Worm (Caenorhabditis elegans) whole organism, L4 larva: ENCODE data around the gene moc-6.

Source experiments
- D1046.2 ChIP-seq: fragments of 200-800 bp; sonication (Bioruptor generic); IDR thresholded peaks from 2 replicates; pipeline ENCODE4 v1.3.6; 2022; ENCODE audit warnings: missing genetic modification characterization, missing compliant biosample characterization
- Y48G9A.11 ChIP-seq: fragments of 200-800 bp; sonication (Bioruptor generic); IDR thresholded peaks from 2 replicates; pipeline ENCODE4 v1.3.6; 2022; ENCODE audit warnings: missing genetic modification reagents, missing genetic modification characterization, missing compliant biosample characterization
- ZK546.5 ChIP-seq, 2 experiments: sonication (generic microtip); optimal IDR thresholded peaks; 2 replicates each; lab custom pipeline; 2017; ENCODE audit warnings: missing biosample characterization in 2 of 2, missing genetic modification characterization in 2 of 2
- aha-1 ChIP-seq: fragments of 150-350 bp; peaks from one replicate; lab custom pipeline; 2014; ENCODE audit warnings: missing biosample characterization, missing genetic modification characterization
- aly-2 ChIP-seq: sonication (generic microtip); optimal IDR thresholded peaks from 2 replicates; lab custom pipeline; 2018; ENCODE audit warnings: missing biosample characterization, missing genetic modification characterization
- arid-1 ChIP-seq: fragments of 200-800 bp; sonication (Bioruptor generic); conservative IDR thresholded peaks from 2 replicates; pipeline ENCODE4 v1.3.6; 2022; ENCODE audit warnings: missing genetic modification reagents, missing genetic modification characterization, missing compliant biosample characterization
- ceh-20 ChIP-seq: fragments of 200-800 bp; sonication (Bioruptor generic); IDR thresholded peaks from 2 replicates; pipeline ENCODE4 v1.3.6; 2022; ENCODE audit warnings: missing genetic modification reagents, missing genetic modification characterization, missing compliant biosample characterization
- ces-1 ChIP-seq: fragments of 150-350 bp; sonication (generic microtip); optimal IDR thresholded peaks from 4 replicates; lab custom pipeline; 2014; ENCODE audit warnings: missing biosample characterization, missing genetic modification reagents, missing genetic modification characterization
- cey-2 ChIP-seq: sonication (generic microtip); optimal IDR thresholded peaks from 3 replicates; lab custom pipeline; 2017; ENCODE audit warnings: missing genetic modification characterization, mild to moderate bottlenecking, missing compliant biosample characterization, antibody characterized with exemption, borderline replicate concordance; ENCODE audit not compliant: insufficient read depth
- daf-12 ChIP-seq: fragments of 150-350 bp; optimal IDR thresholded peaks from 2 replicates; lab custom pipeline; 2014; ENCODE audit warnings: missing biosample characterization, missing genetic modification reagents, missing genetic modification characterization
- daf-16 ChIP-seq, 3 experiments: sonication (generic microtip); optimal IDR thresholded peaks; 2 replicates each; lab custom pipeline; 2016 to 2017; ENCODE audit warnings: missing genetic modification characterization in 3 of 3, missing genetic modification reagents in 3 of 3, mild to moderate bottlenecking in 2 of 3, missing compliant biosample characterization in 2 of 3, missing biosample characterization in 1 of 3, moderate library complexity in 1 of 3
- daf-8 ChIP-seq: fragments of 200-800 bp; sonication (Bioruptor generic); IDR thresholded peaks from 2 replicates; pipeline ENCODE4 v1.3.6; 2022; ENCODE audit warnings: missing genetic modification characterization, missing compliant biosample characterization
- dmd-6 ChIP-seq: fragments of 200-800 bp; sonication (Bioruptor generic); IDR thresholded peaks from 2 replicates; pipeline ENCODE4 v1.3.6; 2022; ENCODE audit warnings: missing genetic modification reagents, missing genetic modification characterization, missing compliant biosample characterization
- dpl-1 ChIP-seq: fragments of 150-350 bp; optimal IDR thresholded peaks from 2 replicates; lab custom pipeline; 2014; ENCODE audit warnings: missing biosample characterization, missing genetic modification reagents, missing genetic modification characterization
- duxl-1 ChIP-seq: sonication (generic microtip); optimal IDR thresholded peaks from 2 replicates; lab custom pipeline; 2016; ENCODE audit warnings: mild to moderate bottlenecking, missing genetic modification characterization, moderate library complexity, missing compliant biosample characterization; ENCODE audit not compliant: poor library complexity
- egl-27 ChIP-seq: sonication (generic microtip); optimal IDR thresholded peaks from 3 replicates; lab custom pipeline; 2017; ENCODE audit warnings: missing biosample characterization, missing genetic modification reagents, missing genetic modification characterization
- fos-1 ChIP-seq: fragments of 150-350 bp; optimal IDR thresholded peaks from 2 replicates; lab custom pipeline; 2014; ENCODE audit warnings: missing biosample characterization, missing genetic modification characterization
- hif-1 ChIP-seq, 2 experiments: sonication (generic microtip); optimal IDR thresholded peaks; 2 replicates each; lab custom pipeline; 2016 to 2017; ENCODE audit warnings: missing compliant biosample characterization in 2 of 2, missing genetic modification characterization in 2 of 2, missing genetic modification reagents in 2 of 2, missing genotype in 2 of 2, mild to moderate bottlenecking in 1 of 2
- hmg-1.1 ChIP-seq: fragments of 200-800 bp; sonication (Bioruptor generic); IDR thresholded peaks from 2 replicates; pipeline ENCODE4 v1.3.6; 2022; ENCODE audit warnings: missing genetic modification reagents, missing genetic modification characterization, missing compliant biosample characterization
- lim-7 ChIP-seq: fragments of 200-800 bp; sonication (Bioruptor generic); IDR thresholded peaks from 2 replicates; pipeline ENCODE4 v1.3.6; 2022; ENCODE audit warnings: missing genetic modification characterization, missing compliant biosample characterization
- lin-13 ChIP-seq: fragments of 150-350 bp; optimal IDR thresholded peaks from 2 replicates; lab custom pipeline; 2014; ENCODE audit warnings: missing biosample characterization, missing genetic modification reagents, missing genetic modification characterization
- lin-29 ChIP-seq: fragments of 200-800 bp; sonication (Bioruptor generic); IDR thresholded peaks from 2 replicates; pipeline ENCODE4 v1.3.6; 2022; ENCODE audit warnings: missing genetic modification reagents, missing genetic modification characterization, missing compliant biosample characterization
- mxl-2 ChIP-seq: fragments of 200-800 bp; sonication (Bioruptor generic); conservative IDR thresholded peaks from 2 replicates; pipeline ENCODE4 v1.3.6; 2022; ENCODE audit warnings: missing genetic modification reagents, missing genetic modification characterization, missing compliant biosample characterization
- mxl-3 ChIP-seq: fragments of 200-800 bp; sonication (Bioruptor generic); optimal IDR thresholded peaks from 2 replicates; lab custom pipeline; 2018; ENCODE audit warnings: mild to moderate bottlenecking, missing genetic modification characterization, missing compliant biosample characterization
- nhr-102 ChIP-seq: sonication (generic microtip); optimal IDR thresholded peaks from 2 replicates; lab custom pipeline; 2016; ENCODE audit warnings: mild to moderate bottlenecking, missing genetic modification characterization, moderate library complexity, missing compliant biosample characterization
- nhr-11 ChIP-seq: fragments of 150-350 bp; optimal IDR thresholded peaks from 2 replicates; lab custom pipeline; 2014; ENCODE audit warnings: missing biosample characterization, missing genetic modification characterization
- nhr-111 ChIP-seq: fragments of 200-800 bp; sonication (Bioruptor generic); optimal IDR thresholded peaks from 2 replicates; lab custom pipeline; 2018; ENCODE audit warnings: mild to moderate bottlenecking, missing genetic modification characterization, missing compliant biosample characterization
- nhr-25 ChIP-seq: sonication (generic microtip); optimal IDR thresholded peaks from 2 replicates; lab custom pipeline; 2017; ENCODE audit warnings: missing genetic modification characterization, mild to moderate bottlenecking, missing compliant biosample characterization, antibody characterized with exemption, moderate library complexity, borderline replicate concordance; ENCODE audit not compliant: insufficient read depth
- nhr-28 ChIP-seq: fragments of 150-350 bp; optimal IDR thresholded peaks from 2 replicates; lab custom pipeline; 2014; ENCODE audit warnings: missing biosample characterization, missing genetic modification characterization
- nhr-76 ChIP-seq: fragments of 150-350 bp; optimal IDR thresholded peaks from 2 replicates; lab custom pipeline; 2014; ENCODE audit warnings: missing biosample characterization, missing genetic modification characterization
- pha-4 ChIP-seq, 2 experiments: fragments of 150-350 bp in 1 of 2; fragments of 200-800 bp in 1 of 2; sonication (Bioruptor generic) in 1 of 2; IDR thresholded peaks in 1 of 2; optimal IDR thresholded peaks in 1 of 2; 2 replicates each; pipeline versions ENCODE4 v1.3.6 to Lab custom; 2014 to 2022; ENCODE audit warnings: missing genetic modification characterization in 2 of 2, missing genetic modification reagents in 2 of 2, missing biosample characterization in 1 of 2, missing compliant biosample characterization in 1 of 2
- php-3 ChIP-seq: fragments of 200-800 bp; sonication (Bioruptor generic); IDR thresholded peaks from 2 replicates; pipeline ENCODE4 v1.3.6; 2022; ENCODE audit warnings: missing genetic modification reagents, missing genetic modification characterization, missing compliant biosample characterization
- pqm-1 ChIP-seq: sonication (generic microtip); optimal IDR thresholded peaks from 2 replicates; lab custom pipeline; 2017; ENCODE audit warnings: missing biosample characterization, missing genetic modification characterization
- sdz-12 ChIP-seq: fragments of 200-800 bp; sonication (Bioruptor generic); optimal IDR thresholded peaks from 2 replicates; lab custom pipeline; 2018; ENCODE audit warnings: mild to moderate bottlenecking, missing genetic modification characterization, missing compliant biosample characterization
- set-16 ChIP-seq: fragments of 200-800 bp; sonication (Bioruptor generic); IDR thresholded peaks from 2 replicates; pipeline ENCODE4 v1.3.6; 2022; ENCODE audit warnings: missing genetic modification reagents, missing genetic modification characterization, missing compliant biosample characterization
- unc-39 ChIP-seq: sonication (generic microtip); optimal IDR thresholded peaks from 2 replicates; lab custom pipeline; 2017; ENCODE audit warnings: missing biosample characterization, missing genetic modification characterization
- unc-62 ChIP-seq, 3 experiments: fragments of 150-350 bp in 1 of 3; sonication (generic microtip); optimal IDR thresholded peaks in 2 of 3; peaks in 1 of 3; 1 replicate in 1 of 3; 2 replicates in 2 of 3; lab custom pipeline; 2014 to 2017; ENCODE audit warnings: missing biosample characterization in 3 of 3, missing genetic modification characterization in 3 of 3, missing genetic modification reagents in 3 of 3, missing genotype in 1 of 3
- ztf-11 ChIP-seq: fragments of 150-350 bp; optimal IDR thresholded peaks from 2 replicates; lab custom pipeline; 2014; ENCODE audit warnings: missing biosample characterization, missing genetic modification characterization

Gene moc-6

ce11 chrIII:5215375-5215774 is 19.6 kb downstream of the moc-6 start, which contains the start of gene ZC155.4:
Gene ZC155.4, minus strand, starts transcription at chrIII:5215475.
- TF ChIP-seq daf-16 (GFP tag; optimal IDR thresholded peaks at IDR 0.05; lab: Kevin White, UChicago) = no peak
- TF ChIP-seq daf-16 (tag; optimal IDR thresholded peaks at IDR 0.05; lab: Kevin White, UChicago) = no peak
- no peak for TF ChIP-seq aly-2
- TF ChIP-seq ztf-11 (tag; lab: Kevin White, UChicago) = no peak
- TF ChIP-seq nhr-76 (tag; lab: Kevin White, UChicago) = no peak
- TF ChIP-seq mxl-3 = no peak
- TF ChIP-seq ces-1 = no peak
- no peak for TF ChIP-seq nhr-111
- no peak for TF ChIP-seq sdz-12
- TF ChIP-seq aha-1 (tag; lab: Kevin White, UChicago) = no peak
- no peak for TF ChIP-seq mxl-2 (GFP tag; lab: Robert Waterston, UW)
- TF ChIP-seq nhr-102 (tag; lab: Kevin White, UChicago) = no peak
- TF ChIP-seq lin-29 (GFP tag; lab: Robert Waterston, UW) = no peak
- TF ChIP-seq nhr-25 = no peak
- no peak for TF ChIP-seq hif-1 (tag; optimal IDR thresholded peaks at IDR 0.05; lab: Kevin White, UChicago)
- no peak for TF ChIP-seq egl-27 (tag; lab: Kevin White, UChicago)
- TF ChIP-seq, all 104 proteins: peak for 0

- TF ChIP-seq lin-13 (GFP tag; lab: Kevin White, UChicago) (no peak), unc-62 (GFP tag; optimal IDR thresholded peaks at IDR 0.05 in 1 of 2; lab: Kevin White, UChicago) (no peak), unc-62 (tag; optimal IDR thresholded peaks at IDR 0.05; lab: Kevin White, UChicago) (no peak), dpl-1 (GFP tag; lab: Kevin White, UChicago) (no peak)
Observed at ce11 chrIII:5217511-5217910, 21.7 kb downstream of the moc-6 start, which contains the start of gene cutl-19. Gene cutl-19, minus strand, starts transcription at chrIII:5217611.

- TF ChIP-seq lim-7 (GFP tag; lab: Robert Waterston, UW) = no peak
- no peak for TF ChIP-seq daf-8
- TF ChIP-seq ZK546.5 (tag; optimal IDR thresholded peaks at IDR 0.05; lab: Kevin White, UChicago) = no peak
Observed at ce11 chrIII:5218687-5219086, 22.9 kb downstream of the moc-6 start, which contains the start of gene ZC155.2. Gene ZC155.2, plus strand, starts transcription at chrIII:5218987.

- TF ChIP-seq unc-39 (tag; lab: Kevin White, UChicago) (no peak), D1046.2 (GFP tag; lab: Robert Waterston, UW) (no peak), daf-16 (GFP tag; optimal IDR thresholded peaks at IDR 0.05; lab: Kevin White, UChicago) (no peak), daf-16 (tag; optimal IDR thresholded peaks at IDR 0.05; lab: Kevin White, UChicago) (peak; percentile 83), lin-13 (GFP tag; lab: Kevin White, UChicago) (no peak)
Observed at ce11 chrIII:5221820-5222219, 26.0 kb downstream of the moc-6 start.

- TF ChIP-seq lin-13 (GFP tag; lab: Kevin White, UChicago) (no peak), duxl-1 (tag; lab: Kevin White, UChicago) (no peak), lin-29 (GFP tag; lab: Robert Waterston, UW) (no peak), fos-1 (tag; lab: Kevin White, UChicago) (no peak), ceh-20 (GFP tag; lab: Robert Waterston, UW) (no peak), arid-1 (GFP tag; lab: Robert Waterston, UW) (no peak), daf-12 (tag; lab: Kevin White, UChicago) (no peak), php-3 (no peak), Y48G9A.11 (no peak), cey-2 (tag; lab: Kevin White, UChicago) (no peak), sdz-12 (no peak), hmg-1.1 (no peak), aly-2 (no peak), daf-16 (GFP tag; optimal IDR thresholded peaks at IDR 0.05; lab: Kevin White, UChicago) (no peak), daf-16 (tag; optimal IDR thresholded peaks at IDR 0.05; lab: Kevin White, UChicago) (peak; percentile 94), dpl-1 (GFP tag; lab: Kevin White, UChicago) (no peak), pqm-1 (tag; lab: Kevin White, UChicago) (no peak), dmd-6 (no peak), mxl-2 (GFP tag; lab: Robert Waterston, UW) (no peak), nhr-76 (tag; lab: Kevin White, UChicago) (no peak), nhr-11 (tag; lab: Kevin White, UChicago) (no peak), nhr-28 (peak; percentile 35), egl-27 (tag; lab: Kevin White, UChicago) (no peak), set-16 (no peak), pha-4 (GFP tag; IDR thresholded peaks at IDR 0.05; lab: Robert Waterston, UW) (no peak), pha-4 (tag; optimal IDR thresholded peaks at IDR 0.05; lab: Kevin White, UChicago) (peak; percentile 72)
Observed at ce11 chrIII:5222777-5223176, 27.0 kb downstream of the moc-6 start.
